Worm (Caenorhabditis elegans) whole organism, L4 larva: ENCODE results near the gene Y39A3B.1.

ENCODE experiments used
- F49E8.2 ChIP-seq: sonication (generic microtip); optimal IDR thresholded peaks from 2 replicates; lab custom pipeline; 2016; ENCODE audit warnings: missing compliant biosample characterization, mild to moderate bottlenecking, missing genetic modification characterization, borderline replicate concordance
- Y48G9A.11 ChIP-seq: fragments of 200-800 bp; sonication (Bioruptor generic); IDR thresholded peaks from 2 replicates; pipeline ENCODE4 v1.3.6; 2022; ENCODE audit warnings: missing genetic modification reagents, missing genetic modification characterization, missing compliant biosample characterization
- ZK546.5 ChIP-seq, 2 experiments: sonication (generic microtip); optimal IDR thresholded peaks; 2 replicates each; lab custom pipeline; 2017; ENCODE audit warnings: missing biosample characterization in 2 of 2, missing genetic modification characterization in 2 of 2
- aha-1 ChIP-seq: fragments of 150-350 bp; peaks from one replicate; lab custom pipeline; 2014; ENCODE audit warnings: missing biosample characterization, missing genetic modification characterization
- aly-2 ChIP-seq: sonication (generic microtip); optimal IDR thresholded peaks from 2 replicates; lab custom pipeline; 2018; ENCODE audit warnings: missing biosample characterization, missing genetic modification characterization
- ama-1 ChIP-seq: fragments of 150-350 bp; optimal IDR thresholded peaks from 2 replicates; lab custom pipeline; 2014; ENCODE audit warnings: inconsistent platforms, mixed read lengths
- attf-4 ChIP-seq: sonication (generic microtip); optimal IDR thresholded peaks from 3 replicates; lab custom pipeline; 2017; ENCODE audit warnings: missing biosample characterization, missing genetic modification characterization
- ceh-20 ChIP-seq: fragments of 200-800 bp; sonication (Bioruptor generic); IDR thresholded peaks from 2 replicates; pipeline ENCODE4 v1.3.6; 2022; ENCODE audit warnings: missing genetic modification reagents, missing genetic modification characterization, missing compliant biosample characterization
- ceh-28 ChIP-seq: fragments of 150-350 bp; optimal IDR thresholded peaks from 2 replicates; lab custom pipeline; 2014; ENCODE audit warnings: missing biosample characterization, missing genetic modification reagents, missing genetic modification characterization
- ceh-62 ChIP-seq: sonication (generic microtip); optimal IDR thresholded peaks from 2 replicates; lab custom pipeline; 2017; ENCODE audit warnings: missing biosample characterization, missing genetic modification characterization
- ces-1 ChIP-seq: fragments of 150-350 bp; sonication (generic microtip); optimal IDR thresholded peaks from 4 replicates; lab custom pipeline; 2014; ENCODE audit warnings: missing biosample characterization, missing genetic modification reagents, missing genetic modification characterization
- ctbp-1 ChIP-seq: fragments of 200-800 bp; sonication (Bioruptor generic); IDR thresholded peaks from 2 replicates; pipeline ENCODE4 v1.3.6; 2022; ENCODE audit warnings: missing genetic modification reagents, missing genetic modification characterization, missing compliant biosample characterization
- daf-19 ChIP-seq: fragments of 200-800 bp; sonication (Bioruptor generic); conservative IDR thresholded peaks from 2 replicates; pipeline ENCODE4 v1.3.6; 2022; ENCODE audit warnings: missing genetic modification characterization, missing compliant biosample characterization
- dve-1 ChIP-seq: sonication (generic microtip); optimal IDR thresholded peaks from 2 replicates; lab custom pipeline; 2017; ENCODE audit warnings: antibody characterized with exemption, mild to moderate bottlenecking, missing genetic modification characterization, missing compliant biosample characterization; ENCODE audit not compliant: insufficient read depth
- egl-43 ChIP-seq: fragments of 200-800 bp; sonication (Bioruptor generic); IDR thresholded peaks from 2 replicates; pipeline ENCODE4 v1.3.6; 2022; ENCODE audit warnings: missing genetic modification reagents, missing genetic modification characterization, missing compliant biosample characterization
- fkh-10 ChIP-seq: fragments of 150-350 bp; optimal IDR thresholded peaks from 2 replicates; lab custom pipeline; 2014; ENCODE audit warnings: missing biosample characterization, missing genetic modification reagents, missing genetic modification characterization
- fos-1 ChIP-seq: fragments of 150-350 bp; optimal IDR thresholded peaks from 2 replicates; lab custom pipeline; 2014; ENCODE audit warnings: missing biosample characterization, missing genetic modification characterization
- gei-8 ChIP-seq: fragments of 200-800 bp; sonication (Bioruptor generic); optimal IDR thresholded peaks from 2 replicates; lab custom pipeline; 2018; ENCODE audit warnings: mild to moderate bottlenecking, missing genetic modification characterization, missing compliant biosample characterization
- hif-1 ChIP-seq, 2 experiments: sonication (generic microtip); optimal IDR thresholded peaks; 2 replicates each; lab custom pipeline; 2016 to 2017; ENCODE audit warnings: missing compliant biosample characterization in 2 of 2, missing genetic modification characterization in 2 of 2, missing genetic modification reagents in 2 of 2, missing genotype in 2 of 2, mild to moderate bottlenecking in 1 of 2
- hlh-30 ChIP-seq: sonication (generic microtip); optimal IDR thresholded peaks from 2 replicates; lab custom pipeline; 2017; ENCODE audit warnings: antibody characterized with exemption, mild to moderate bottlenecking, missing genetic modification characterization, missing compliant biosample characterization; ENCODE audit not compliant: insufficient read depth
- lin-38 ChIP-seq: fragments of 200-800 bp; sonication (Bioruptor generic); IDR thresholded peaks from 2 replicates; pipeline ENCODE4 v1.3.6; 2022; ENCODE audit warnings: missing genetic modification reagents, missing genetic modification characterization, missing compliant biosample characterization
- lin-39 ChIP-seq: fragments of 150-350 bp; optimal IDR thresholded peaks from 2 replicates; lab custom pipeline; 2014; ENCODE audit warnings: missing biosample characterization, missing genetic modification reagents, missing genetic modification characterization
- lir-3 ChIP-seq: sonication (generic microtip); optimal IDR thresholded peaks from 2 replicates; lab custom pipeline; 2016; ENCODE audit warnings: mild to moderate bottlenecking, missing genetic modification characterization, missing compliant biosample characterization
- madf-5 ChIP-seq, 2 experiments: fragments of 200-800 bp; sonication (Bioruptor generic); IDR thresholded peaks; 2 replicates each; pipeline ENCODE4 v1.3.6; 2022; ENCODE audit warnings: missing compliant biosample characterization in 2 of 2, missing genetic modification characterization in 2 of 2
- mxl-3 ChIP-seq: fragments of 200-800 bp; sonication (Bioruptor generic); optimal IDR thresholded peaks from 2 replicates; lab custom pipeline; 2018; ENCODE audit warnings: mild to moderate bottlenecking, missing genetic modification characterization, missing compliant biosample characterization
- nhr-102 ChIP-seq: sonication (generic microtip); optimal IDR thresholded peaks from 2 replicates; lab custom pipeline; 2016; ENCODE audit warnings: mild to moderate bottlenecking, missing genetic modification characterization, moderate library complexity, missing compliant biosample characterization
- nhr-111 ChIP-seq: fragments of 200-800 bp; sonication (Bioruptor generic); optimal IDR thresholded peaks from 2 replicates; lab custom pipeline; 2018; ENCODE audit warnings: mild to moderate bottlenecking, missing genetic modification characterization, missing compliant biosample characterization
- nhr-237 ChIP-seq: sonication (generic microtip); optimal IDR thresholded peaks from 2 replicates; lab custom pipeline; 2017; ENCODE audit warnings: missing biosample characterization, missing genetic modification characterization
- nhr-25 ChIP-seq: sonication (generic microtip); optimal IDR thresholded peaks from 2 replicates; lab custom pipeline; 2017; ENCODE audit warnings: missing genetic modification characterization, mild to moderate bottlenecking, missing compliant biosample characterization, antibody characterized with exemption, moderate library complexity, borderline replicate concordance; ENCODE audit not compliant: insufficient read depth
- nhr-41 ChIP-seq: fragments of 200-800 bp; sonication (Bioruptor generic); IDR thresholded peaks from 2 replicates; pipeline ENCODE4 v1.3.6; 2022; ENCODE audit warnings: missing genetic modification reagents, missing genetic modification characterization, missing compliant biosample characterization
- nhr-6 ChIP-seq: fragments of 150-350 bp; optimal IDR thresholded peaks from 2 replicates; lab custom pipeline; 2014; ENCODE audit warnings: missing biosample characterization, missing genetic modification characterization
- nhr-77 ChIP-seq: fragments of 150-350 bp; optimal IDR thresholded peaks from 2 replicates; lab custom pipeline; 2014; ENCODE audit warnings: missing biosample characterization, missing genetic modification characterization
- pqm-1 ChIP-seq: sonication (generic microtip); optimal IDR thresholded peaks from 2 replicates; lab custom pipeline; 2017; ENCODE audit warnings: missing biosample characterization, missing genetic modification characterization
- set-16 ChIP-seq: fragments of 200-800 bp; sonication (Bioruptor generic); IDR thresholded peaks from 2 replicates; pipeline ENCODE4 v1.3.6; 2022; ENCODE audit warnings: missing genetic modification reagents, missing genetic modification characterization, missing compliant biosample characterization
- snpc-1.2 ChIP-seq: fragments of 200-800 bp; sonication (Bioruptor generic); IDR thresholded peaks from 2 replicates; pipeline ENCODE4 v1.3.6; 2022; ENCODE audit warnings: missing genetic modification reagents, missing genetic modification characterization, missing compliant biosample characterization
- spr-1 ChIP-seq: sonication (generic microtip); optimal IDR thresholded peaks from 2 replicates; lab custom pipeline; 2016; ENCODE audit warnings: mild to moderate bottlenecking, missing genetic modification characterization, missing compliant biosample characterization
- unc-62 ChIP-seq, 3 experiments: fragments of 150-350 bp in 1 of 3; sonication (generic microtip); optimal IDR thresholded peaks in 2 of 3; peaks in 1 of 3; 1 replicate in 1 of 3; 2 replicates in 2 of 3; lab custom pipeline; 2014 to 2017; ENCODE audit warnings: missing biosample characterization in 3 of 3, missing genetic modification characterization in 3 of 3, missing genetic modification reagents in 3 of 3, missing genotype in 1 of 3
- zag-1 ChIP-seq: fragments of 150-350 bp; optimal IDR thresholded peaks from 2 replicates; lab custom pipeline; 2014; ENCODE audit warnings: missing biosample characterization, missing genetic modification characterization
- zfp-3 ChIP-seq: fragments of 200-800 bp; sonication (Bioruptor generic); conservative IDR thresholded peaks from 2 replicates; pipeline ENCODE4 v1.3.6; 2022; ENCODE audit warnings: missing genetic modification reagents, missing genetic modification characterization, missing compliant biosample characterization
- zip-2 ChIP-seq: fragments of 150-350 bp; optimal IDR thresholded peaks from 2 replicates; lab custom pipeline; 2014; ENCODE audit warnings: missing biosample characterization, missing genetic modification characterization
- ztf-7 ChIP-seq: fragments of 150-350 bp; optimal IDR thresholded peaks from 2 replicates; lab custom pipeline; 2014; ENCODE audit warnings: missing biosample characterization, missing genetic modification characterization

The Y39A3B.1 gene

ce11 chrIII:2013876-2014474 lies 8.1 kb downstream of the Y39A3B.1 start:
- TF ChIP-seq ceh-28 (tag; lab: Kevin White, UChicago), result peak; percentile 96

- TF ChIP-seq lir-3 (tag; lab: Kevin White, UChicago), result no peak
- peak; percentile 85 for TF ChIP-seq aha-1 (tag; lab: Kevin White, UChicago)
- peak; percentile 87 for TF ChIP-seq ceh-28 (tag; lab: Kevin White, UChicago)
- TF ChIP-seq ama-1, result no peak
Measured at ce11 chrIII:2015494-2015893, 9.7 kb downstream of the Y39A3B.1 start.

- no peak for TF ChIP-seq egl-43 (GFP tag; lab: Robert Waterston, UW)
- TF ChIP-seq spr-1 (tag; lab: Kevin White, UChicago), result no peak
- no peak for TF ChIP-seq fos-1 (tag; lab: Kevin White, UChicago)
- TF ChIP-seq zip-2 (tag; lab: Kevin White, UChicago), result no peak
- TF ChIP-seq nhr-6 (tag; lab: Kevin White, UChicago), result no peak
- TF ChIP-seq madf-5 (GFP tag; IDR thresholded peaks at IDR 0.05; lab: Robert Waterston, UW), result no peak
- TF ChIP-seq zfp-3 (GFP tag; lab: Robert Waterston, UW), result no peak
- TF ChIP-seq mxl-3, result no peak
- TF ChIP-seq fkh-10 (GFP tag; lab: Kevin White, UChicago), result no peak
- TF ChIP-seq nhr-111 (GFP tag; lab: Kevin White, UChicago), result no peak
- TF ChIP-seq daf-19 (GFP tag; lab: Robert Waterston, UW), result no peak
- no peak for TF ChIP-seq set-16 (GFP tag; lab: Robert Waterston, UW)
- TF ChIP-seq nhr-41, result no peak
- TF ChIP-seq snpc-1.2 (GFP tag; lab: Robert Waterston, UW), result no peak
- TF ChIP-seq nhr-25, result no peak
Measured at ce11 chrIII:2021495-2021894, 15.7 kb downstream of the Y39A3B.1 start, which contains the start of gene ckr-2. ckr-2 (minus strand) TSS chrIII:2021595.

ce11 chrIII:2027517-2027916 lies 21.7 kb downstream of the Y39A3B.1 start:
- peak in 1 of 2 experiments; percentile 63 for TF ChIP-seq unc-62 (GFP tag; optimal IDR thresholded peaks at IDR 0.05 in 1 of 2; lab: Kevin White, UChicago)
- no peak for TF ChIP-seq unc-62 (tag; optimal IDR thresholded peaks at IDR 0.05; lab: Kevin White, UChicago)
- TF ChIP-seq ztf-7, result no peak

- no peak for TF ChIP-seq nhr-237
- TF ChIP-seq aly-2 (tag; lab: Kevin White, UChicago), result no peak
- TF ChIP-seq madf-5 (GFP tag; IDR thresholded peaks at IDR 0.05; lab: Robert Waterston, UW), result peak; percentile 48 to 87; a peak in 2 of 4 replicates
- no peak for TF ChIP-seq gei-8 (GFP tag; lab: Kevin White, UChicago)
- peak; percentile 14; the same call in 1 of the 2 replicates for TF ChIP-seq ceh-20
- no peak for TF ChIP-seq fos-1 (tag; lab: Kevin White, UChicago)
- TF ChIP-seq nhr-102 (tag; lab: Kevin White, UChicago), result no peak
- TF ChIP-seq lin-39 (tag; lab: Kevin White, UChicago), result no peak
- no peak for TF ChIP-seq ces-1 (GFP tag; lab: Kevin White, UChicago)
- TF ChIP-seq lin-38 (GFP tag; lab: Robert Waterston, UW), result peak; percentile 78
- TF ChIP-seq F49E8.2 (tag; lab: Kevin White, UChicago), result no peak
- TF ChIP-seq egl-43 (GFP tag; lab: Robert Waterston, UW), result peak; percentile 76; the same call in 1 of the 2 replicates
- no peak for TF ChIP-seq dve-1 (tag; lab: Kevin White, UChicago)
- TF ChIP-seq attf-4 (tag; lab: Kevin White, UChicago), result no peak
- peak; percentile 65 for TF ChIP-seq Y48G9A.11 (GFP tag; lab: Robert Waterston, UW)
- TF ChIP-seq lir-3 (tag; lab: Kevin White, UChicago), result no peak
- TF ChIP-seq fkh-10 (GFP tag; lab: Kevin White, UChicago), result no peak
- no peak for TF ChIP-seq nhr-6 (tag; lab: Kevin White, UChicago)
- no peak for TF ChIP-seq nhr-77 (tag; lab: Kevin White, UChicago)
- TF ChIP-seq hlh-30, result peak; percentile 1
- TF ChIP-seq hif-1 (tag; optimal IDR thresholded peaks at IDR 0.05; lab: Kevin White, UChicago), result no peak
- TF ChIP-seq pqm-1 (tag; lab: Kevin White, UChicago), result no peak
- TF ChIP-seq zag-1 (tag; lab: Kevin White, UChicago), result no peak
- TF ChIP-seq ceh-62 (tag; lab: Kevin White, UChicago), result no peak
- peak; percentile 42 for TF ChIP-seq ctbp-1 (GFP tag; lab: Robert Waterston, UW)
- TF ChIP-seq ZK546.5 (tag; optimal IDR thresholded peaks at IDR 0.05; lab: Kevin White, UChicago), result no peak
Measured at ce11 chrIII:2030776-2031565, 25.1 kb downstream of the Y39A3B.1 start.
